Worm (Caenorhabditis elegans): ENCODE results near the gene srw-84.

ce11 chrV:19396576-19397313 is 15.7 kb downstream of the srw-84 start:
- TF ChIP-seq ets-7 (tag; optimal IDR thresholded peaks at IDR 0.05) = no peak
- no peak for TF ChIP-seq hmbx-1 (tag; optimal IDR thresholded peaks at IDR 0.05)
- TF ChIP-seq ama-1 (optimal IDR thresholded peaks at IDR 0.05) = no peak
- no peak for TF ChIP-seq aly-1 (tag; optimal IDR thresholded peaks at IDR 0.05)
- TF ChIP-seq ceh-36 (tag; optimal IDR thresholded peaks at IDR 0.05) = no peak
- no peak for TF ChIP-seq tbx-37 (GFP tag; conservative IDR thresholded peaks at IDR 0.05)
- TF ChIP-seq scrt-1 (GFP tag; IDR thresholded peaks at IDR 0.05) = no peak
- no peak for TF ChIP-seq flt-1 (GFP tag; IDR thresholded peaks at IDR 0.05)
- TF ChIP-seq sea-1 (GFP tag; conservative IDR thresholded peaks at IDR 0.05) = no peak

Measured in whole organism, early embryonic.